Worm (Caenorhabditis elegans) whole organism, L2 larva: ENCODE results near the gene srh-24.

Source experiments
- lin-13 ChIP-seq: fragments of 150-350 bp; optimal IDR thresholded peaks from 2 replicates; lab custom pipeline; 2014; ENCODE audit warnings: missing biosample characterization, missing genetic modification reagents, missing genetic modification characterization
- lin-39 ChIP-seq: fragments of 150-350 bp; optimal IDR thresholded peaks from 2 replicates; lab custom pipeline; 2014; ENCODE audit warnings: missing biosample characterization, missing genetic modification reagents, missing genetic modification characterization
- nhr-237 ChIP-seq: fragments of 150-350 bp; optimal IDR thresholded peaks from 2 replicates; lab custom pipeline; 2014; ENCODE audit warnings: missing biosample characterization, missing genetic modification characterization
- skn-1 ChIP-seq: sonication (generic microtip); optimal IDR thresholded peaks from 2 replicates; lab custom pipeline; 2017; ENCODE audit warnings: missing biosample characterization, missing genetic modification characterization
- ztf-11 ChIP-seq: sonication (generic microtip); optimal IDR thresholded peaks from 2 replicates; lab custom pipeline; 2017; ENCODE audit warnings: missing biosample characterization, missing genetic modification characterization

DNA sequence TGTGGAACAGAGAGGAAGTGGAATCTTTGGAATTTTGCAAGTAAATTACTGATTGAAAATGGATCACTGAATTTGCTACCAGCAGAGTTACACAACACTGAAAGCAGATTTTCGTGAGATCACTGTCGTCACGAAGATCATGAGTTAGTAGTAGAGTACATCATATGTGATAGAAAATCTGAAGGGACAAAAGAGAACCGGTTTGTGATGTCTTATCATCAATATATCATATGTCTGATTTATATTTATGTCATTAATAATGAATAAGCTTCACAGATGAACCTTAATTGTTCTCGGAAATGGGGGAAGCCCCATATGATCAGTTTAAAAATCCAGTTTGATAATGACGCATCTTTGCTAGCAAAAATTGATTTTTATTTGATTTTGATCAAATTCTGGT is 24.8 kb downstream of the srh-24 start:
- TF ChIP-seq ztf-11 (tag; lab: Kevin White, UChicago) (no peak), nhr-237 (tag; lab: Kevin White, UChicago) (no peak), skn-1 (no peak), lin-13 (GFP tag; lab: Kevin White, UChicago) (no peak), lin-39 (no peak)
